Fruit fly (Drosophila melanogaster): Measurements from ENCODE around the gene abd-A.

The abd-A gene

dm6 chr3R:16822015-16822414, 7.8 kb downstream of the abd-A start:
- TF ChIP-seq lola (GFP tag; optimal IDR thresholded peaks at IDR 0.05): no peak
- no peak for TF ChIP-seq CrebA (GFP tag; optimal IDR thresholded peaks at IDR 0.05; ENCODE audit: borderline replicate concordance)
- TF ChIP-seq fru (GFP tag; optimal IDR thresholded peaks at IDR 0.05): no peak
- no peak for TF ChIP-seq Hr83 (GFP tag; optimal IDR thresholded peaks at IDR 0.05; ENCODE audit: poor library complexity, severe bottlenecking)
- TF ChIP-seq pan (optimal IDR thresholded peaks at IDR 0.05): no peak
- TF ChIP-seq br (GFP tag; optimal IDR thresholded peaks at IDR 0.05): no peak
- no peak for TF ChIP-seq h (GFP tag; optimal IDR thresholded peaks at IDR 0.05)
- no peak for TF ChIP-seq Abd-B (GFP tag; optimal IDR thresholded peaks at IDR 0.05)
- no peak for TF ChIP-seq Myc (optimal IDR thresholded peaks at IDR 0.05)
- no peak for TF ChIP-seq dsf (GFP tag; optimal IDR thresholded peaks at IDR 0.05; ENCODE audit: borderline replicate concordance)
- TF ChIP-seq OdsH (GFP tag; optimal IDR thresholded peaks at IDR 0.05): no peak
- no peak for TF ChIP-seq GATAd (GFP tag; optimal IDR thresholded peaks at IDR 0.05)
- no peak for TF ChIP-seq woc (GFP tag; optimal IDR thresholded peaks at IDR 0.05)
- no peak for TF ChIP-seq Mio (GFP tag; optimal IDR thresholded peaks at IDR 0.05)
- TF ChIP-seq brk (GFP tag; optimal IDR thresholded peaks at IDR 0.05): no peak
- no peak for TF ChIP-seq Hnf4 (GFP tag; optimal IDR thresholded peaks at IDR 0.05)
- no peak for TF ChIP-seq dl (GFP tag; optimal IDR thresholded peaks at IDR 0.05; ENCODE audit: insufficient read depth in 1 of 2, partially characterized antibody in 2 of 2)
- no peak for TF ChIP-seq CG9705 (GFP tag; optimal IDR thresholded peaks at IDR 0.05)
- TF ChIP-seq Hr78 (GFP tag; optimal IDR thresholded peaks at IDR 0.05): no peak
- no peak for TF ChIP-seq jim (GFP tag; optimal IDR thresholded peaks at IDR 0.05)

DNA sequence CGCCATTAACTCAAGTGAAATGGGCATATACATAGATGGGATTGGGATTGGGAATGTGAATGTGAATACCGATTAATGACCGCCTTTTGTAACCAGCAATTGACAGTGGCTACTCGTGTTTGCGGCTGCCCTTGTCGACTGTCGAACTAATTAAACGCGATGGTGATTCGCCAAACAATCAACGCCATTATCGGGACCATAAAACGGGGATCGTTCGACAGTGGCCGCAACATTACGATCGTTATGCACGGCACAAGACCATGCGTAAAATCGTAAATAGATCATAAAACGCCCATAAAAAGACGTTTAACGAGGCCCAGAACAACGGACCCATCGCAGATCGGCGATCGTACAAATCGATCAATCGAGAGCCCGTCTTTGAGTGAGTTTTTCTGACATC, 8.4 kb downstream of the abd-A start:
- no peak for TF ChIP-seq CG32264 (GFP tag; optimal IDR thresholded peaks at IDR 0.05)
- no peak for TF ChIP-seq woc (GFP tag; optimal IDR thresholded peaks at IDR 0.05)

DNA sequence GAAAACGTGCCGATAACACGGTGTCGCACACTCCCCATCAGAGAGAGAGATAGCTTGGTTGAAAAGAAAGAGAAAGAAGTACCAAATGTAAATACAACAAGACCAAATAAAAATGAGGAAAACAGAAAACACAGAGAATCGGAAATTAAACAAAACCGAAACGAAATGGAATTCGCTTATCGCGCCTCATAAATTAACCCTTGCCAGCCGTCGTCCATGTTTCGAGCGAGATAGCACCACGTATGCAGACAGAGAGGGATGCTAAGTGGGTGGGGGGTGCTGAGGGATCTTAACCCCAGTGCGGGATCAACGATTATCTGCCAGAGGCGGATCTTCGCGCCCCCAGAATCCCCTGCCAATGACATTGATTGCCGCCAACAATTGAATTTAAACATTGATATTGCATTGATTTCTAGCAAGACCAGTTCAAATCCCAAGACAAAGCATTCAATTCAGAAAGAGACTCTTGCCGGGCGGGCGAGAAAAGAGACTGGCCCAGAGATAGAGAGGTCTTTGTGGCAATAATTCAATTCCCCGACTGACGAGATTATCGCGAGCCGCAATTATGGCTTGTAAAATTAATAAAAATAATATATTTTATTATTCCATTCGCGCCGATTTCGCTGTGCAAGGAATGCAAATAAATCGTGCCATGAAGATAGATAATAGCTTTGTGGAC, 10.3 kb downstream of the abd-A start:
- TF ChIP-seq psq (GFP tag; optimal IDR thresholded peaks at IDR 0.05): peak; percentile 30
- TF ChIP-seq Rel (GFP tag; optimal IDR thresholded peaks at IDR 0.05): no peak
- peak; percentile 67 for TF ChIP-seq Rel (tag; optimal IDR thresholded peaks at IDR 0.05)
- no peak for TF ChIP-seq N (GFP tag; optimal IDR thresholded peaks at IDR 0.05)
- TF ChIP-seq foxo (GFP tag; optimal IDR thresholded peaks at IDR 0.05): no peak
- TF ChIP-seq tai (GFP tag; optimal IDR thresholded peaks at IDR 0.05): no peak
- no peak for TF ChIP-seq CrebA (GFP tag; optimal IDR thresholded peaks at IDR 0.05; ENCODE audit: borderline replicate concordance)
- no peak for TF ChIP-seq usp (GFP tag; optimal IDR thresholded peaks at IDR 0.05)

- TF ChIP-seq psq (GFP tag; optimal IDR thresholded peaks at IDR 0.05) (no peak), tai (GFP tag; optimal IDR thresholded peaks at IDR 0.05) (no peak), CrebA (GFP tag; optimal IDR thresholded peaks at IDR 0.05; ENCODE audit: borderline replicate concordance) (no peak), Myc (optimal IDR thresholded peaks at IDR 0.05) (no peak), sage (GFP tag; optimal IDR thresholded peaks at IDR 0.05) (no peak), dmrt93B (GFP tag; optimal IDR thresholded peaks at IDR 0.05) (no peak), Dif (GFP tag; optimal IDR thresholded peaks at IDR 0.05; ENCODE audit: partially characterized antibody) (no peak), h (GFP tag; optimal IDR thresholded peaks at IDR 0.05) (no peak), Jra (GFP tag; optimal IDR thresholded peaks at IDR 0.05) (no peak), Rel (GFP tag; optimal IDR thresholded peaks at IDR 0.05) (no peak), Rel (tag; optimal IDR thresholded peaks at IDR 0.05) (no peak), Dfd (GFP tag; optimal IDR thresholded peaks at IDR 0.05) (no peak), woc (GFP tag; optimal IDR thresholded peaks at IDR 0.05) (no peak)
These were observed 12.4 kb downstream of the abd-A start for dm6 chr3R:16817465-16817864.

dm6 chr3R:16815728-16816127, 14.1 kb downstream of the abd-A start:
- TF ChIP-seq tai (GFP tag; optimal IDR thresholded peaks at IDR 0.05) (no peak), CG9705 (GFP tag; optimal IDR thresholded peaks at IDR 0.05) (no peak), h (GFP tag; optimal IDR thresholded peaks at IDR 0.05) (no peak), psq (GFP tag; optimal IDR thresholded peaks at IDR 0.05) (no peak), Hnf4 (GFP tag; optimal IDR thresholded peaks at IDR 0.05) (no peak), dmrt93B (GFP tag; optimal IDR thresholded peaks at IDR 0.05) (no peak), Myc (optimal IDR thresholded peaks at IDR 0.05) (no peak), pan (optimal IDR thresholded peaks at IDR 0.05) (no peak), ey (GFP tag; optimal IDR thresholded peaks at IDR 0.05) (no peak), Hr83 (GFP tag; optimal IDR thresholded peaks at IDR 0.05; ENCODE audit: poor library complexity, severe bottlenecking) (no peak), Mio (GFP tag; optimal IDR thresholded peaks at IDR 0.05) (no peak), HLH106 (tag; optimal IDR thresholded peaks at IDR 0.05) (no peak), woc (GFP tag; optimal IDR thresholded peaks at IDR 0.05) (no peak)
